Worm (Caenorhabditis elegans): ENCODE results near the gene Y51B9A.6.

The Y51B9A.6 gene

DNA sequence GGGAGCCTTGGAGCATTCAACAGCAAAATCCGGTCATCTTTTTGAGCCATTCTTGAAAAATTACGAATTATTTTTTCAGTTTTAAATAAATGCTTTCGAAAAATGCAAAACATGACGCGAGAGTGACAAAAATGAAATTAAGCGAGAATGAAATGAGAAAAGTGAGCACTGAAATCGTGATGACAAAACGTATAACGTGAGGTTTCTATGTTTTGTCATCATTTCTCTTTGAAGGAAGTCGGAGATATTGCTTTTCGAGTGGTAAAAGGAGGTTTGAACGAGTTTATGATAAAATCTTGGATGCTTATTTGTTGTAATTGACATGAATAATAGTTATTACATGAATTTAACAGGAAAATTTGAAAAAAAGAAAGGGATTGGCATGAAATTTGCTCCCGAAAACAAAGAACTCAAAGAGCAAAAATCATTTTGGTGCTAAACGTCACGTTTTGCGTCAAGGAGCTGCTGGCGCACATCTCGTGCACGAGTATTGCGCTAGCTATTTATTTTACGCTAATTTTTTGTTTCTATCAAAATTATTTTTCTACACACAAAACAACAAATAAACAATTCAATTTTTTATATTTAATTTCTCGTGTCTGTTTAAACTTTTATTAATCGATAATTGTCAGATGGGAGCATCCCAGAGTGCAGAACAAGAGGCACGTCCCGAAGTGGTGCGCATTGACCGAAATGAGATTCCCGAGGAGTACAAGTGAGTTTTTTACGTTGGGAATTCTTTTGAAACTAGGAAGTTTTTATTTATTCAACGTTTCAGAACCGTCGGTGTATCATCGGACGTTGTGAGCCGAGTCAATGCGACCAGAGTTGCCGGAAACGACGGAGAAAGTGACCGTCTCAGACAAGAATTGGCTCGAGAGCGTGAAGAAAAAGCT, 13.6 kb upstream of the Y51B9A.6 start, which contains the start of the genes gss-1 and chch-3 (continued):
- TF ChIP-seq vab-15 (tag; optimal IDR thresholded peaks at IDR 0.05) (no peak), pax-3 (tag; optimal IDR thresholded peaks at IDR 0.05) (no peak), Y116A8C.19 (tag; optimal IDR thresholded peaks at IDR 0.05; ENCODE audit: borderline replicate concordance) (no peak)

DNA sequence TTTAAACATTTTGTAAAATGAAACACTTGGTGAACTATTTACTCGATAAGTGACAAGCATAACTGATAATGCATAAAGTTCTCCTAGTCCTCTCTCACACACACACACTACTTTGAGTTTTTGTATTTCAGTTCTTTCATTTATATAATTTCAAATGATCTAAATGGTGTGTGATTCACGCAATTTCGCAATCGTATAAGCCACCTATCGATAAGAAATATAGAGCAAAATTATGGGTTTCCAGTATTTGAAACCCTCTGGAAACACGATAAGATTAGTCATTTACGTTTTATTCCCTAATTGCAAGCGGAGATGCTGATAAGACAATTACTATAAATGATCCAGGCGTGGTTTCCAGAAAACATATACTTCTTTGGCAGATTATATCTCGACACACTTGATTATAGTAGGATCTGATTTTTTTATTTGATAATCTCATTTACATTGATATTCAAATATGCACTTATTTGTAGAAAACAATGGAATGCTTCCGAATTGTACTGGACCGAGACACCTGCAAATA, 9.2 kb upstream of the Y51B9A.6 start, which contains the start of gene arrd-3:
Gene arrd-3 (plus strand): TSS at position 473 of the 523 bp plus-strand sequence.
- TF ChIP-seq elt-2 (tag; optimal IDR thresholded peaks at IDR 0.05) (peak; percentile 66), tlp-1 (tag; optimal IDR thresholded peaks at IDR 0.05) (peak; percentile 10), irx-1 (tag; optimal IDR thresholded peaks at IDR 0.05) (no peak)

DNA sequence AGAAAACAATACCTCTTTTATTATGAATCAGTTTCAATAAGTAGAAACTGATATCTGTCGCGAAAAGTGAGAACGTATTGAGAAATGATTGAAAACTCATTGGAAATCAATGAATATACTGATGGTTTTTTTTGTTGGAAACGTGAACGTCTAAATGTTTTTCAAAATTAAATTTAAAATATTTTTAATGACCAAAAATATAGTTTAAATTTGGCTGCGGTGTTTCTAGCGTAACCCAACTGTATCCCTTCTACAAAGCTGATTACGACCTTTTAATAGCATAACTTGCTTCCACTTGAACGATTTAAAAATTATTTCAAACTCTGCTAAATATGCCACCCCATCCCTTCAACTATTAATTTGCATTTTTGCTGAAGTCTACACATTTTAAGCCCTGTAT, 8.5 kb upstream of the Y51B9A.6 start, which contains the start of gene M176.9:
Gene M176.9 (minus strand): TSS at position 101 of the 400 bp plus-strand sequence.
- no peak for TF ChIP-seq sup-37 (GFP tag; optimal IDR thresholded peaks at IDR 0.05)

DNA sequence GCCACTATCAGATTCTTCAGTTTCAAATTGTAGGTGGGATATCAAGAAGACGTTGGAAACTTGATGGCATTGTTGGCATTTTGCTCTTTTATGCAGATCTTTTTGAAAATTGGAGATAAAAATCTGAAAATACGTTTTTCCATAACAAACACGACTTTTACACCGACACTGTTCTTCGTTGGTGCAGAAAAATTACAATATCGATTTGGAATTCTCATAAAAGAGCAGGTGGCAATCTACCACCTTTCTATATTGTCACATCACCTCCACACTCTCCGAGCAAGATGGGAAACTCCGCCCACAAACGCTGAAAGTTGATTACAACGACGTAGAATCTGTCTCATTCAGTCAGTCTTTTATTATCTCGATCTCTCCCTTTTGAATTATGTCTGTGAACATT, 4.5 kb upstream of the Y51B9A.6 start, which contains the start of gene arrd-2:
Gene arrd-2 (plus strand): TSS at position 301 of the 400 bp plus-strand sequence.
- TF ChIP-seq blmp-1 (tag; optimal IDR thresholded peaks at IDR 0.05), result no peak
- TF ChIP-seq rnt-1 (tag; optimal IDR thresholded peaks at IDR 0.05), result no peak
- no peak for TF ChIP-seq lin-35 (GFP tag; optimal IDR thresholded peaks at IDR 0.05)
- TF ChIP-seq tbx-2 (tag; optimal IDR thresholded peaks at IDR 0.05), result no peak
- TF ChIP-seq fkh-10 (GFP tag; optimal IDR thresholded peaks at IDR 0.05), result no peak
- TF ChIP-seq aly-2 (tag; optimal IDR thresholded peaks at IDR 0.05), result no peak
- no peak for TF ChIP-seq nhr-237 (tag; optimal IDR thresholded peaks at IDR 0.05)

- TF ChIP-seq ets-5 (GFP tag; IDR thresholded peaks at IDR 0.05) (no peak), nhr-84 (tag; optimal IDR thresholded peaks at IDR 0.05) (no peak), lin-15B (tag; optimal IDR thresholded peaks at IDR 0.05) (no peak), nhr-11 (tag; optimal IDR thresholded peaks at IDR 0.05) (no peak), blmp-1 (tag; optimal IDR thresholded peaks at IDR 0.05) (no peak), Y116A8C.19 (tag; optimal IDR thresholded peaks at IDR 0.05; ENCODE audit: borderline replicate concordance) (no peak), nhr-85 (tag) (no peak), pag-3 (tag; optimal IDR thresholded peaks at IDR 0.05; ENCODE audit: borderline replicate concordance, insufficient read depth) (no peak)
Observed at ce11 chrII:9407020-9407419, 4.0 kb upstream of the Y51B9A.6 start, which contains the start of gene mpz-6. mpz-6 (minus strand) TSS chrII:9407120.

ce11 chrII:9403846-9404245, 859 bp upstream of the Y51B9A.6 start, which contains the start of gene Y51B9A.5:
Y51B9A.5 (plus strand) TSS chrII:9404146.
- TF ChIP-seq ztf-11 (tag; optimal IDR thresholded peaks at IDR 0.05) (no peak), nhr-77 (tag; optimal IDR thresholded peaks at IDR 0.05) (no peak), unc-98 (GFP tag; IDR thresholded peaks at IDR 0.05) (no peak), efl-3 (GFP tag; optimal IDR thresholded peaks at IDR 0.05) (no peak)

- TF ChIP-seq unc-98 (GFP tag; IDR thresholded peaks at IDR 0.05) (no peak), nhr-20 (tag; optimal IDR thresholded peaks at IDR 0.05) (no peak), C16A3.4 (tag; optimal IDR thresholded peaks at IDR 0.05) (no peak), dsc-1 (tag; optimal IDR thresholded peaks at IDR 0.05) (no peak), vab-15 (tag; optimal IDR thresholded peaks at IDR 0.05) (no peak), tbx-2 (tag; optimal IDR thresholded peaks at IDR 0.05) (no peak), grh-1 (GFP tag; IDR thresholded peaks at IDR 0.05) (no peak), xbp-1 (tag; optimal IDR thresholded peaks at IDR 0.05) (no peak), ces-1 (GFP tag; optimal IDR thresholded peaks at IDR 0.05) (no peak), ztf-11 (tag; optimal IDR thresholded peaks at IDR 0.05) (no peak), blmp-1 (tag; optimal IDR thresholded peaks at IDR 0.05) (no peak), sup-37 (GFP tag; optimal IDR thresholded peaks at IDR 0.05) (no peak), pag-3 (tag; optimal IDR thresholded peaks at IDR 0.05; ENCODE audit: borderline replicate concordance, insufficient read depth) (no peak), zag-1 (tag; optimal IDR thresholded peaks at IDR 0.05) (no peak), nhr-47 (tag; optimal IDR thresholded peaks at IDR 0.05) (no peak), C34B4.2 (tag; optimal IDR thresholded peaks at IDR 0.05) (no peak), zip-4 (GFP tag; optimal IDR thresholded peaks at IDR 0.05) (no peak), lsy-2 (tag; optimal IDR thresholded peaks at IDR 0.05) (no peak), unc-130 (tag; optimal IDR thresholded peaks at IDR 0.05) (no peak), sptf-1 (tag; optimal IDR thresholded peaks at IDR 0.05) (no peak)
Observed at ce11 chrII:9399746-9400145, 3.2 kb downstream of the Y51B9A.6 start, which contains the start of gene Y51B9A.7. Y51B9A.7 (plus strand) TSS chrII:9400046.

Measured in whole organism, L1 larva.